Fruit fly (Drosophila melanogaster): ENCODE results near the gene CG9550.

The CG9550 gene

dm6 chr2L:6480212-6480994 is 16.4 kb upstream of the CG9550 start, which contains the start of the genes Sec61alpha and Daxx (continued):
- TF ChIP-seq Hr78 (GFP tag; optimal IDR thresholded peaks at IDR 0.05) (no peak), sage (GFP tag; optimal IDR thresholded peaks at IDR 0.05) (no peak), Vsx2 (GFP tag; optimal IDR thresholded peaks at IDR 0.05; ENCODE audit: partially characterized antibody) (no peak), Abd-B (GFP tag; optimal IDR thresholded peaks at IDR 0.05) (no peak), N (GFP tag; optimal IDR thresholded peaks at IDR 0.05) (no peak), ey (GFP tag; optimal IDR thresholded peaks at IDR 0.05) (peak; percentile 89)

dm6 chr2L:6481310-6481738 is 15.5 kb upstream of the CG9550 start:
- TF ChIP-seq tai (GFP tag; optimal IDR thresholded peaks at IDR 0.05) = no peak
- TF ChIP-seq rgr (GFP tag; optimal IDR thresholded peaks at IDR 0.05) = peak; percentile 29
- no peak for TF ChIP-seq sage (GFP tag; optimal IDR thresholded peaks at IDR 0.05)
- peak; percentile 3 for TF ChIP-seq fru (GFP tag; optimal IDR thresholded peaks at IDR 0.05)
- TF ChIP-seq Vsx2 (GFP tag; optimal IDR thresholded peaks at IDR 0.05; ENCODE audit: partially characterized antibody) = no peak
- TF ChIP-seq Dif (GFP tag; optimal IDR thresholded peaks at IDR 0.05; ENCODE audit: partially characterized antibody) = no peak
- no peak for TF ChIP-seq usp (GFP tag; optimal IDR thresholded peaks at IDR 0.05)
- TF ChIP-seq Hnf4 (GFP tag; optimal IDR thresholded peaks at IDR 0.05) = no peak
- no peak for TF ChIP-seq Rel (GFP tag; optimal IDR thresholded peaks at IDR 0.05)
- TF ChIP-seq Rel (tag; optimal IDR thresholded peaks at IDR 0.05) = peak; percentile 16
- peak in 1 of 2 experiments; percentile 28 for TF ChIP-seq foxo (GFP tag; optimal IDR thresholded peaks at IDR 0.05)
- TF ChIP-seq lola (GFP tag; optimal IDR thresholded peaks at IDR 0.05) = no peak
- peak; percentile 59 for TF ChIP-seq Hr83 (GFP tag; optimal IDR thresholded peaks at IDR 0.05; ENCODE audit: poor library complexity, severe bottlenecking)
- no peak for TF ChIP-seq CrebA (GFP tag; optimal IDR thresholded peaks at IDR 0.05; ENCODE audit: borderline replicate concordance)
- no peak for TF ChIP-seq woc (GFP tag; optimal IDR thresholded peaks at IDR 0.05)
- TF ChIP-seq sv (GFP tag; optimal IDR thresholded peaks at IDR 0.05) = no peak
- TF ChIP-seq dsf (GFP tag; optimal IDR thresholded peaks at IDR 0.05; ENCODE audit: borderline replicate concordance) = no peak
- no peak for TF ChIP-seq Jra (GFP tag; optimal IDR thresholded peaks at IDR 0.05)
- no peak for TF ChIP-seq Abd-B (GFP tag; optimal IDR thresholded peaks at IDR 0.05)
- no peak for TF ChIP-seq jim (GFP tag; optimal IDR thresholded peaks at IDR 0.05)
- TF ChIP-seq GATAd (GFP tag; optimal IDR thresholded peaks at IDR 0.05) = no peak
- peak; percentile 8 for TF ChIP-seq Sp1 (GFP tag; optimal IDR thresholded peaks at IDR 0.05)
- TF ChIP-seq brk (GFP tag; optimal IDR thresholded peaks at IDR 0.05) = no peak
- no peak for TF ChIP-seq dmrt93B (GFP tag; optimal IDR thresholded peaks at IDR 0.05)
- TF ChIP-seq ey (GFP tag; optimal IDR thresholded peaks at IDR 0.05) = no peak
- peak; percentile 84 for TF ChIP-seq Myc (optimal IDR thresholded peaks at IDR 0.05)
- no peak for TF ChIP-seq HLH106 (tag; optimal IDR thresholded peaks at IDR 0.05)
- TF ChIP-seq Dfd (GFP tag; optimal IDR thresholded peaks at IDR 0.05) = no peak
- no peak for TF ChIP-seq CG9705 (GFP tag; optimal IDR thresholded peaks at IDR 0.05)
- TF ChIP-seq Mio (GFP tag; optimal IDR thresholded peaks at IDR 0.05) = no peak
- peak; percentile 40 for TF ChIP-seq h (GFP tag; optimal IDR thresholded peaks at IDR 0.05)
- no peak for TF ChIP-seq CG32264 (GFP tag; optimal IDR thresholded peaks at IDR 0.05)
- no peak for TF ChIP-seq pan (optimal IDR thresholded peaks at IDR 0.05)
- TF ChIP-seq N (GFP tag; optimal IDR thresholded peaks at IDR 0.05) = peak; percentile 65
- TF ChIP-seq OdsH (GFP tag; optimal IDR thresholded peaks at IDR 0.05) = peak; percentile 0
- no peak for TF ChIP-seq psq (GFP tag; optimal IDR thresholded peaks at IDR 0.05)
- TF ChIP-seq br (GFP tag; optimal IDR thresholded peaks at IDR 0.05) = peak; percentile 6
- no peak for TF ChIP-seq Hr78 (GFP tag; optimal IDR thresholded peaks at IDR 0.05)
- peak in 1 of 2 experiments; percentile 54 for TF ChIP-seq dl (GFP tag; optimal IDR thresholded peaks at IDR 0.05; ENCODE audit: insufficient read depth in 1 of 2, partially characterized antibody in 2 of 2)
